Worm (Caenorhabditis elegans): Measurements from ENCODE around the gene F44B9.8.

ce11 chrIII:8067798-8068197, 38.3 kb upstream of the F44B9.8 start:
- TF ChIP-seq nhr-11 (tag; optimal IDR thresholded peaks at IDR 0.05): no peak
- TF ChIP-seq rnt-1 (tag; optimal IDR thresholded peaks at IDR 0.05): no peak
- TF ChIP-seq efl-3 (GFP tag; optimal IDR thresholded peaks at IDR 0.05): no peak
- no peak for TF ChIP-seq unc-62 (GFP tag; optimal IDR thresholded peaks at IDR 0.05)
- TF ChIP-seq ces-1 (GFP tag; optimal IDR thresholded peaks at IDR 0.05): no peak
- no peak for TF ChIP-seq jun-1 (tag; optimal IDR thresholded peaks at IDR 0.05)
- no peak for TF ChIP-seq pag-3 (tag; optimal IDR thresholded peaks at IDR 0.05; ENCODE audit: borderline replicate concordance, insufficient read depth)
- TF ChIP-seq mdl-1 (tag; optimal IDR thresholded peaks at IDR 0.05): no peak
- TF ChIP-seq efl-1 (optimal IDR thresholded peaks at IDR 0.05): no peak
- TF ChIP-seq efl-1 (GFP tag; optimal IDR thresholded peaks at IDR 0.05 in 1 of 2): no peak
